Worm (Caenorhabditis elegans) whole organism, L2 larva: ENCODE measurements around the gene C52E2.3.

Source experiments
- C34F6.9 ChIP-seq: fragments of 150-350 bp; optimal IDR thresholded peaks from 2 replicates; lab custom pipeline; 2014; ENCODE audit warnings: missing biosample characterization, missing genetic modification characterization
- F13H6.1 ChIP-seq: sonication (generic microtip); optimal IDR thresholded peaks from 2 replicates; lab custom pipeline; 2016; ENCODE audit warnings: missing genetic modification characterization, missing compliant biosample characterization
- R02D3.7 ChIP-seq: fragments of 150-350 bp; optimal IDR thresholded peaks from 2 replicates; lab custom pipeline; 2014; ENCODE audit warnings: missing biosample characterization, missing genetic modification characterization
- Y55F3AM.14 ChIP-seq: fragments of 200-800 bp; sonication (Bioruptor generic); optimal IDR thresholded peaks from 2 replicates; lab custom pipeline; 2018; ENCODE audit warnings: mild to moderate bottlenecking, missing genetic modification characterization, missing compliant biosample characterization
- ZK546.5 ChIP-seq: sonication (generic microtip); optimal IDR thresholded peaks from 2 replicates; lab custom pipeline; 2017; ENCODE audit warnings: missing biosample characterization, missing genetic modification characterization
- alr-1 ChIP-seq: fragments of 150-350 bp; optimal IDR thresholded peaks from 2 replicates; lab custom pipeline; 2014; ENCODE audit warnings: missing biosample characterization, missing genetic modification characterization
- aly-2 ChIP-seq: fragments of 150-350 bp; optimal IDR thresholded peaks from 2 replicates; lab custom pipeline; 2014; ENCODE audit warnings: missing biosample characterization, missing genetic modification characterization
- ama-1 ChIP-seq: fragments of 150-350 bp; optimal IDR thresholded peaks from 2 replicates; lab custom pipeline; 2018; ENCODE audit warnings: inconsistent platforms
- blmp-1 ChIP-seq: sonication (generic microtip); optimal IDR thresholded peaks from 2 replicates; lab custom pipeline; 2017; ENCODE audit warnings: missing genetic modification characterization, mild to moderate bottlenecking, missing compliant biosample characterization, antibody characterized with exemption, moderate library complexity; ENCODE audit not compliant: insufficient read depth
- ceh-16 ChIP-seq: fragments of 150-350 bp; optimal IDR thresholded peaks from 2 replicates; lab custom pipeline; 2014; ENCODE audit warnings: missing biosample characterization, missing genetic modification characterization
- ceh-82 ChIP-seq: fragments of 150-350 bp; optimal IDR thresholded peaks from 2 replicates; lab custom pipeline; 2014; ENCODE audit warnings: missing biosample characterization, missing genetic modification characterization
- crh-2 ChIP-seq: sonication (generic microtip); optimal IDR thresholded peaks from 2 replicates; lab custom pipeline; 2017; ENCODE audit warnings: missing biosample characterization, missing genetic modification characterization
- dmd-4 ChIP-seq: sonication (generic microtip); optimal IDR thresholded peaks from 2 replicates; lab custom pipeline; 2017; ENCODE audit warnings: missing biosample characterization, missing genetic modification characterization
- elt-1 ChIP-seq: fragments of 150-350 bp; optimal IDR thresholded peaks from 2 replicates; lab custom pipeline; 2014; ENCODE audit warnings: missing biosample characterization, missing genetic modification characterization
- elt-3 ChIP-seq: sonication (generic microtip); optimal IDR thresholded peaks from 2 replicates; lab custom pipeline; 2017; ENCODE audit warnings: missing biosample characterization, missing genetic modification characterization
- fos-1 ChIP-seq: fragments of 150-350 bp; optimal IDR thresholded peaks from 2 replicates; lab custom pipeline; 2014; ENCODE audit warnings: missing biosample characterization, missing genetic modification characterization
- gmeb-1 ChIP-seq: fragments of 150-350 bp; optimal IDR thresholded peaks from 2 replicates; lab custom pipeline; 2014; ENCODE audit warnings: missing biosample characterization, missing genetic modification characterization
- lin-11 ChIP-seq: fragments of 150-350 bp; sonication (generic microtip); optimal IDR thresholded peaks from 2 replicates; lab custom pipeline; 2014; ENCODE audit warnings: missing biosample characterization, missing genetic modification characterization, inconsistent platforms, mixed read lengths
- lin-13 ChIP-seq: fragments of 150-350 bp; optimal IDR thresholded peaks from 2 replicates; lab custom pipeline; 2014; ENCODE audit warnings: missing biosample characterization, missing genetic modification reagents, missing genetic modification characterization
- mab-5 ChIP-seq: fragments of 150-350 bp; optimal IDR thresholded peaks from 2 replicates; lab custom pipeline; 2014; ENCODE audit warnings: missing biosample characterization, missing genetic modification characterization
- mbf-1 ChIP-seq: sonication (generic microtip); optimal IDR thresholded peaks from 2 replicates; lab custom pipeline; 2017; ENCODE audit warnings: missing biosample characterization, missing genetic modification characterization
- nhr-10 ChIP-seq: sonication (generic microtip); optimal IDR thresholded peaks from 2 replicates; lab custom pipeline; 2017; ENCODE audit warnings: missing biosample characterization, missing genetic modification characterization
- nhr-12 ChIP-seq: fragments of 150-350 bp; optimal IDR thresholded peaks from 2 replicates; lab custom pipeline; 2014; ENCODE audit warnings: missing biosample characterization, missing genetic modification characterization
- nhr-129 ChIP-seq: fragments of 150-350 bp; optimal IDR thresholded peaks from 2 replicates; lab custom pipeline; 2014; ENCODE audit warnings: missing biosample characterization, missing genetic modification characterization
- nhr-21 ChIP-seq: fragments of 150-350 bp; optimal IDR thresholded peaks from 2 replicates; lab custom pipeline; 2014; ENCODE audit warnings: missing biosample characterization, missing genetic modification characterization
- nhr-23 ChIP-seq: fragments of 150-350 bp; optimal IDR thresholded peaks from 2 replicates; lab custom pipeline; 2014; ENCODE audit warnings: missing biosample characterization, missing genetic modification reagents, missing genetic modification characterization
- nhr-237 ChIP-seq: fragments of 150-350 bp; optimal IDR thresholded peaks from 2 replicates; lab custom pipeline; 2014; ENCODE audit warnings: missing biosample characterization, missing genetic modification characterization
- nhr-6 ChIP-seq: fragments of 150-350 bp; optimal IDR thresholded peaks from 2 replicates; lab custom pipeline; 2014; ENCODE audit warnings: missing biosample characterization, missing genetic modification characterization
- nhr-77 ChIP-seq: fragments of 150-350 bp; optimal IDR thresholded peaks from 2 replicates; lab custom pipeline; 2014; ENCODE audit warnings: missing biosample characterization, missing genetic modification characterization
- peb-1 ChIP-seq: fragments of 150-350 bp; optimal IDR thresholded peaks from 2 replicates; lab custom pipeline; 2014; ENCODE audit warnings: missing biosample characterization, missing genetic modification characterization
- sem-4 ChIP-seq: fragments of 150-350 bp; optimal IDR thresholded peaks from 2 replicates; lab custom pipeline; 2014; ENCODE audit warnings: missing biosample characterization, missing genetic modification reagents, missing genetic modification characterization
- snpc-4 ChIP-seq: fragments of 150-350 bp; optimal IDR thresholded peaks from 2 replicates; lab custom pipeline; 2014; ENCODE audit warnings: missing biosample characterization, missing genetic modification characterization
- unc-39 ChIP-seq: fragments of 150-350 bp; optimal IDR thresholded peaks from 2 replicates; lab custom pipeline; 2014; ENCODE audit warnings: missing biosample characterization, missing genetic modification characterization
- unc-55 ChIP-seq: fragments of 150-350 bp; sonication (generic microtip); optimal IDR thresholded peaks from 3 replicates; lab custom pipeline; 2014; ENCODE audit warnings: missing biosample characterization, missing genetic modification reagents, missing genetic modification characterization
- unc-62 ChIP-seq: fragments of 150-350 bp; optimal IDR thresholded peaks from 2 replicates; lab custom pipeline; 2014; ENCODE audit warnings: missing biosample characterization, missing genetic modification reagents, missing genetic modification characterization
- zag-1 ChIP-seq: fragments of 150-350 bp; optimal IDR thresholded peaks from 2 replicates; lab custom pipeline; 2014; ENCODE audit warnings: missing biosample characterization, missing genetic modification characterization
- ztf-1 ChIP-seq: fragments of 200-800 bp; sonication (Bioruptor generic); conservative IDR thresholded peaks from 2 replicates; pipeline ENCODE4 v1.3.6; 2022; ENCODE audit warnings: missing genetic modification characterization, missing compliant biosample characterization
- ztf-11 ChIP-seq: sonication (generic microtip); optimal IDR thresholded peaks from 2 replicates; lab custom pipeline; 2017; ENCODE audit warnings: missing biosample characterization, missing genetic modification characterization
- ztf-4 ChIP-seq: fragments of 150-350 bp; optimal IDR thresholded peaks from 2 replicates; lab custom pipeline; 2014; ENCODE audit warnings: missing biosample characterization, missing genetic modification characterization

Gene C52E2.3

DNA sequence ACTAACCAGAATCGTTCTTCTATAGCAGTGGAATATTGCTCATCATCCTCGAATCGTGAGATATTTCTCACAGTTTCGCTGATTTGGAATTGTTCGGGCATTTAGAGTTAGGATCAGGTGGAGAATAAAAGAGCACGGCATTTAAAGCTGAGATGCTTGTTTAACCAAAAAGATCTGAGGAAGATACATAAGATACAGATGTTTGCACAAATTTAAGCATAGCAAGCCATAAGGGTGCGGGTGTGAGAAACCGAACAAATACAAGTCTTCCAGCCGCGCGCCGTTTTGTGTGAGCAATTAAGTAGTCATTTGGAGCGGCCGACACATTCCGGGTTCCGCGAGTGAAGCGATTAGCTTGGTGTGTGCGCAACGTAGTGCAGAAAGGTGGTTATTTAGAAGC lies 35.3 kb downstream of the C52E2.3 start, which contains the start of gene math-7:
TSS of gene math-7 (minus strand) at position 101 of the 400 bp plus-strand sequence.
- TF ChIP-seq nhr-10 (no peak), unc-62 (GFP tag; lab: Kevin White, UChicago) (no peak), elt-3 (tag; lab: Kevin White, UChicago) (no peak), zag-1 (tag; lab: Kevin White, UChicago) (no peak), fos-1 (tag; lab: Kevin White, UChicago) (no peak), ceh-16 (tag; lab: Kevin White, UChicago) (no peak), F13H6.1 (tag; lab: Kevin White, UChicago) (no peak), nhr-129 (no peak)
- TF ChIP-seq, all 48 proteins: peak for 0

DNA sequence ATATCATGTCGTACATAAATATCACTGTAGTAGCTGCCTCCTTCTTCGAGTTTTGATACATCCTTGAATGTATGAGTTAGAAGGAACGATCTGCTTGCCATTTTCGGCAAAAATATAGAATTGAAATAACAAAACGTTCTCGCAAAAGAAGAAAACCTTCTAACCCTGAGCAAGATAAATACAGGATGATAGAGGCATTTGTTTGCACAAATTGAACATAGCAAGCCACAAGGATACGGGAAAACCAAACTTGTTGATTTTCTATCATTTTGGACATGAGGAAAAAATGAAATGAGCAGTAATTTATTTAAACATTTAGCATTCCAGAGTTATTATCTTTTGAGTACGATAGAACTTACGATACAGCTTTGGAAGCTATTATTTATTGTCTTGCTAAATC lies 38.0 kb downstream of the C52E2.3 start, which contains the start of gene math-8:
TSS of gene math-8 (minus strand) at position 101 of the 400 bp plus-strand sequence.
- TF ChIP-seq unc-62 (GFP tag; lab: Kevin White, UChicago), result no peak
- no peak for TF ChIP-seq ztf-1 (GFP tag; lab: Robert Waterston, UW)
- no peak for TF ChIP-seq lin-11 (tag; lab: Kevin White, UChicago)
- TF ChIP-seq, all 48 proteins: peak for 0

DNA sequence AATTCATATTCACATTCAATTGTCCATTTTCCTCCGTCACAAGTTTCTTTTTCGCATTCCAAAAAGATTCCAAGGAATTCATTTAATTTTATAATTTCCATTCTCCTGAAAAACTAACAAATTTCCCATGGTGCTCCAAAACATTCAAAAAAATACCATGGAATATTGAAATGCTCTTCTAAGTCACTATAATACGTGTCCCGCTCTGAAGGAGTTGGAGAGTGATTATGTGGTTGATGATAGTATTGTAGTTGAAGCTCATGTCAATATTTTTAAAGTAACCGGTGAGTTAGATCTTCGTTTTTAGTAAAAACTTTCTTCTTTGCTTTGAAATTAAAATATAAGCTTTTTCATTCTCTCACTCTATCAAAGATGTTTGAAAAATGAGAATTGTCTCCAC lies 39.6 kb downstream of the C52E2.3 start, which contains the start of gene math-9:
TSS of gene math-9 (minus strand) at position 101 of the 400 bp plus-strand sequence.
- TF ChIP-seq R02D3.7 (tag; lab: Kevin White, UChicago) (no peak), crh-2 (tag; lab: Kevin White, UChicago) (no peak), mab-5 (tag; lab: Kevin White, UChicago) (no peak), nhr-237 (no peak), sem-4 (tag; lab: Kevin White, UChicago) (no peak), nhr-21 (no peak), ama-1 (lab: Kevin White, UChicago) (no peak), peb-1 (tag; lab: Kevin White, UChicago) (no peak), blmp-1 (tag; lab: Kevin White, UChicago) (no peak), ZK546.5 (tag; lab: Kevin White, UChicago) (no peak), zag-1 (tag; lab: Kevin White, UChicago) (no peak)

DNA sequence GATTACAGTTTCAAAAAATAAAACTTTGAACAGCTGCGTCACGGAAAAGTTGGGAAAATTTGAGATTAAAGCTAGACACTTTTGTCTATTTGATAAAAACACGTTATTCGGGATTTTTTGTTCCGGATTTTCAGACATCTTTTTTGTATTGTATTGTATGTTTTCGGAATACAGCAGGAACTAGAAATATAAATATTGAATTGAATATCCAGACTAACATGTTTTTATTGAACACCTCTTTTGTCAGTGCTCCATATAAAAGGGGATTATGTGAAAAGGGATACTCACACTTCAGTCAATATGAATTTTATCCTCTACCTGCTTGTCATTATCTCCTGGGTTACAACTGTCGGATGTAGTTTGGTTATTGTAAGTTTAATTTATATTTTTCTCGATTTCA lies 42.9 kb downstream of the C52E2.3 start, which contains the start of gene C16C4.1:
TSS of gene C16C4.1 (plus strand) at position 301 of the 400 bp plus-strand sequence.
- TF ChIP-seq unc-55 (GFP tag; lab: Kevin White, UChicago), result no peak
- no peak for TF ChIP-seq ztf-11 (tag; lab: Kevin White, UChicago)
- TF ChIP-seq blmp-1 (tag; lab: Kevin White, UChicago), result no peak
- no peak for TF ChIP-seq snpc-4 (tag; lab: Kevin White, UChicago)
- TF ChIP-seq elt-3 (tag; lab: Kevin White, UChicago), result no peak
- TF ChIP-seq zag-1 (tag; lab: Kevin White, UChicago), result no peak
- no peak for TF ChIP-seq unc-62 (GFP tag; lab: Kevin White, UChicago)
- TF ChIP-seq nhr-77 (tag; lab: Kevin White, UChicago), result no peak
- TF ChIP-seq gmeb-1 (tag; lab: Kevin White, UChicago), result no peak
- no peak for TF ChIP-seq F13H6.1 (tag; lab: Kevin White, UChicago)
- TF ChIP-seq nhr-6 (tag; lab: Kevin White, UChicago), result no peak
- TF ChIP-seq ztf-4 (tag; lab: Kevin White, UChicago), result no peak
- TF ChIP-seq nhr-12 (tag; lab: Kevin White, UChicago), result no peak

DNA sequence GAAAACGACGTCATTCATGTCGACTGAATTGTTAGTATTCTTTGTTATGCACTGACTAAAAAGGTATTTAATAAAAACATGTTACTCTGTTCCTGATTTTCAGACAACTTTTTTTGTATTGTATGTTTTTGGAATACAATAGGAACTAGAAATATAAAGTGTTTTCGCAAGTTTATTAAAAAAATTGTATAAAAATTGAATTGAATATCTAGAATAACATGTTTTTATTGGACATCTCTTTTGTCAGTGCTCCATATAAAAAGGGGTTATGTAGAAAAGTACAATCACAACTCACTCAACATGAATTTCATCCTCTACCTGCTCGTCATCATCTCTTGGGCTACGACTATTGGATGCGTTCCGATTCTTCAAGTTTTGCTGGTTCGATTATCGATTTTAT lies 44.2 kb downstream of the C52E2.3 start, which contains the start of gene C46F9.5:
TSS of gene C46F9.5 (plus strand) at position 301 of the 400 bp plus-strand sequence.
- TF ChIP-seq nhr-10, result no peak
- no peak for TF ChIP-seq mbf-1
- TF ChIP-seq ceh-82 (tag; lab: Kevin White, UChicago), result no peak

DNA sequence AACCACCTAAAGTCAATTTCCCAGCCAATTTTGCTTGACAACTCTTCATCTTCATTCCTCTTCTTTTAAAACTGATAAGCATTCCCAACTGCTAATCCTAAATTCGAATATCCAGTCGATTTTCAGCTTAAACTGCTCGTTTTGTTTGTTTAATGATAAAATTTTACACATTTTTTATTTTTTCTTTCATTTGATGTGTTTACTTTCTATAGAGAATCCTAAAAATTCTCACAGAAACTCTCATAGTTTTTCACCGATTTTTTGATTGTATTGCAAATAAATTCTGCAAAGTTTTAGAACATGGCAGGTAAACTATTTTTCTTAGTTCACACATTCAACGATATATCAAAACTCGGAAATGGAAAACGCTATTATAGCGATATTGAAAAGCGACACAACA lies 44.7 kb downstream of the C52E2.3 start, which contains the start of gene math-25:
TSS of gene math-25 (plus strand) at position 301 of the 400 bp plus-strand sequence.
- TF ChIP-seq mbf-1, result no peak
- TF ChIP-seq elt-3 (tag; lab: Kevin White, UChicago), result no peak
- no peak for TF ChIP-seq lin-13 (GFP tag; lab: Kevin White, UChicago)
- no peak for TF ChIP-seq nhr-23
- no peak for TF ChIP-seq unc-39
- no peak for TF ChIP-seq dmd-4 (tag; lab: Kevin White, UChicago)
- TF ChIP-seq alr-1 (tag; lab: Kevin White, UChicago), result no peak
- no peak for TF ChIP-seq Y55F3AM.14 (GFP tag; lab: Kevin White, UChicago)
- no peak for TF ChIP-seq R02D3.7 (tag; lab: Kevin White, UChicago)
- no peak for TF ChIP-seq ZK546.5 (tag; lab: Kevin White, UChicago)
- TF ChIP-seq aly-2 (tag; lab: Kevin White, UChicago), result no peak
- no peak for TF ChIP-seq elt-1 (tag; lab: Kevin White, UChicago)
- TF ChIP-seq C34F6.9 (tag; lab: Kevin White, UChicago), result no peak
- TF ChIP-seq nhr-129, result no peak
- TF ChIP-seq unc-62 (GFP tag; lab: Kevin White, UChicago), result no peak
- TF ChIP-seq, all 48 proteins: peak for 0
